Fruit fly (Drosophila melanogaster): ENCODE results near the gene CG18599.

Gene CG18599

dm6 chr3R:18226043-18226808, 41.4 kb upstream of the CG18599 start, which contains the start of the genes CG7168 and Mdh2 (continued):
- TF ChIP-seq Six4 (GFP tag; optimal IDR thresholded peaks at IDR 0.05) (no peak), danr (GFP tag; IDR thresholded peaks at IDR 0.05) (no peak), CG10366 (GFP tag; IDR thresholded peaks at IDR 0.05) (no peak), CG16813 (GFP tag; IDR thresholded peaks at IDR 0.05; ENCODE audit: partially characterized antibody) (peak; percentile 81), caup (GFP tag; optimal IDR thresholded peaks at IDR 0.05; ENCODE audit: severe bottlenecking) (peak; percentile 9), Ssrp (tag; optimal IDR thresholded peaks at IDR 0.05) (no peak), CG32772 (GFP tag; IDR thresholded peaks at IDR 0.05) (no peak), en (GFP tag; optimal IDR thresholded peaks at IDR 0.05) (no peak), CG7271 (tag; optimal IDR thresholded peaks at IDR 0.05) (no peak), CG13624 (GFP tag; optimal IDR thresholded peaks at IDR 0.05) (no peak), HLH4C (GFP tag; IDR thresholded peaks at IDR 0.05; ENCODE audit: partially characterized antibody) (peak; percentile 94), Hey (tag; optimal IDR thresholded peaks at IDR 0.05) (no peak), CG16779 (GFP tag; IDR thresholded peaks at IDR 0.05) (no peak), CG43689 (GFP tag; IDR thresholded peaks at IDR 0.05) (no peak), Asciz (GFP tag; optimal IDR thresholded peaks at IDR 0.05) (no peak), dmrt11E (tag; optimal IDR thresholded peaks at IDR 0.05) (no peak), CG14050 (GFP tag; IDR thresholded peaks at IDR 0.05) (no peak), CG4282 (GFP tag; optimal IDR thresholded peaks at IDR 0.05) (no peak), CG3847 (GFP tag; IDR thresholded peaks at IDR 0.05) (no peak), CG10431 (GFP tag; optimal IDR thresholded peaks at IDR 0.05) (no peak), CG9609 (GFP tag; optimal IDR thresholded peaks at IDR 0.05) (no peak), Lhr (GFP tag; optimal IDR thresholded peaks at IDR 0.05) (peak; percentile 16), CG18619 (GFP tag; optimal IDR thresholded peaks at IDR 0.05) (no peak), her (GFP tag; optimal IDR thresholded peaks at IDR 0.05) (no peak), bbx (GFP tag; IDR thresholded peaks at IDR 0.05; ENCODE audit: partially characterized antibody) (peak; percentile 79), wdn (GFP tag; IDR thresholded peaks at IDR 0.05) (no peak), Dek (tag; optimal IDR thresholded peaks at IDR 0.05) (no peak), CG1233 (GFP tag; optimal IDR thresholded peaks at IDR 0.05) (no peak), Bgb (GFP tag; IDR thresholded peaks at IDR 0.05; ENCODE audit: partially characterized antibody) (peak; percentile 88), CG8765 (GFP tag; IDR thresholded peaks at IDR 0.05) (no peak), CG5953 (GFP tag; IDR thresholded peaks at IDR 0.05) (no peak), Xbp1 (GFP tag; optimal IDR thresholded peaks at IDR 0.05) (no peak), CG30431 (GFP tag; optimal IDR thresholded peaks at IDR 0.05) (no peak), D19A (tag; optimal IDR thresholded peaks at IDR 0.05) (no peak), lola (GFP tag; optimal IDR thresholded peaks at IDR 0.05) (no peak), lov (optimal IDR thresholded peaks at IDR 0.05) (no peak), lov (GFP tag; IDR thresholded peaks at IDR 0.05) (no peak), HLHmδ (GFP tag; optimal IDR thresholded peaks at IDR 0.05) (no peak), CG9797 (GFP tag; optimal IDR thresholded peaks at IDR 0.05) (peak; percentile 30), cas (GFP tag; IDR thresholded peaks at IDR 0.05) (no peak), CG12219 (GFP tag; optimal IDR thresholded peaks at IDR 0.05) (no peak), CG33557 (GFP tag; optimal IDR thresholded peaks at IDR 0.05) (no peak), CG2116 (GFP tag; optimal IDR thresholded peaks at IDR 0.05) (peak; percentile 98), stwl (tag; optimal IDR thresholded peaks at IDR 0.05) (peak; percentile 86), CG4820 (GFP tag; optimal IDR thresholded peaks at IDR 0.05) (no peak), CG6791 (GFP tag; IDR thresholded peaks at IDR 0.05; ENCODE audit: partially characterized antibody) (peak; percentile 86), peb (GFP tag; IDR thresholded peaks at IDR 0.05) (no peak), CG2202 (tag; optimal IDR thresholded peaks at IDR 0.05) (no peak), CG12391 (tag; optimal IDR thresholded peaks at IDR 0.05) (peak; percentile 30)

Data from whole organism, embryonic.